Fruit fly (Drosophila melanogaster) whole organism, pupa: Measurements from ENCODE around the gene CG15059.

Source experiments
- CG10348 ChIP-seq: fragments of 200-800 bp; sonication (Bioruptor generic); IDR thresholded peaks from 2 replicates; pipeline ENCODE4 v1.3.6; 2022; ENCODE audit warnings: missing biosample characterization, missing genetic modification characterization
- CG12605 ChIP-seq: fragments of 200-800 bp; sonication (Bioruptor generic); IDR thresholded peaks from 2 replicates; pipeline ENCODE4 v1.3.6; 2022; ENCODE audit warnings: missing biosample characterization, missing genetic modification characterization
- CG13204 ChIP-seq: fragments of 200-800 bp; sonication (Bioruptor generic); optimal IDR thresholded peaks from 2 replicates; lab custom pipeline; 2018; ENCODE audit warnings: missing biosample characterization, mild to moderate bottlenecking, missing genetic modification characterization, moderate library complexity
- CG14655 ChIP-seq: fragments of 200-800 bp; sonication (Bioruptor generic); optimal IDR thresholded peaks from 3 replicates; lab custom pipeline; 2017; ENCODE audit warnings: mild to moderate bottlenecking, missing biosample characterization, missing genetic modification reagents, missing genetic modification characterization
- CG15710 ChIP-seq: fragments of 200-800 bp; sonication (Bioruptor generic); optimal IDR thresholded peaks from 2 replicates; lab custom pipeline; 2018; ENCODE audit warnings: missing biosample characterization, mild to moderate bottlenecking, missing genetic modification characterization, moderate library complexity
- CG17806 ChIP-seq: fragments of 200-800 bp; sonication (Bioruptor generic); optimal IDR thresholded peaks from 2 replicates; lab custom pipeline; 2018; ENCODE audit warnings: missing biosample characterization, mild to moderate bottlenecking, missing genetic modification characterization, moderate library complexity
- CG32121 ChIP-seq: fragments of 200-800 bp; sonication (Bioruptor generic); IDR thresholded peaks from 2 replicates; pipeline ENCODE4 v1.3.6; 2022; ENCODE audit warnings: missing biosample characterization, missing genetic modification characterization
- CG34367 ChIP-seq: fragments of 200-800 bp; sonication (Bioruptor generic); optimal IDR thresholded peaks from 2 replicates; lab custom pipeline; 2018; ENCODE audit warnings: missing biosample characterization, mild to moderate bottlenecking, missing genetic modification characterization
- CG4496 ChIP-seq: fragments of 200-800 bp; sonication (Bioruptor generic); IDR thresholded peaks from 3 replicates; pipeline ENCODE4 v1.3.6; 2022; ENCODE audit warnings: missing biosample characterization, missing genetic modification characterization
- CG8159 ChIP-seq: fragments of 200-800 bp; sonication (Bioruptor generic); optimal IDR thresholded peaks from 3 replicates; lab custom pipeline; 2018; ENCODE audit warnings: missing biosample characterization, mild to moderate bottlenecking, missing genetic modification characterization, moderate library complexity
- CG8301 ChIP-seq: fragments of 200-800 bp; sonication (Bioruptor generic); optimal IDR thresholded peaks from 2 replicates; lab custom pipeline; 2018; ENCODE audit warnings: missing biosample characterization, mild to moderate bottlenecking, missing genetic modification characterization
- CG9948 ChIP-seq: fragments of 200-800 bp; sonication (Bioruptor generic); optimal IDR thresholded peaks from 2 replicates; lab custom pipeline; 2018; ENCODE audit warnings: missing biosample characterization, mild to moderate bottlenecking, missing genetic modification characterization, moderate library complexity
- D1 ChIP-seq: fragments of 200-800 bp; sonication (Bioruptor generic); optimal IDR thresholded peaks from 2 replicates; lab custom pipeline; 2018; ENCODE audit warnings: missing biosample characterization, mild to moderate bottlenecking, missing genetic modification characterization, moderate library complexity
- EcR ChIP-seq: fragments of 200-800 bp; sonication (Bioruptor generic); optimal IDR thresholded peaks from 3 replicates; lab custom pipeline; 2019; ENCODE audit warnings: missing biosample characterization, missing genetic modification characterization, mild to moderate bottlenecking, moderate library complexity, missing genetic modification reagents
- Ets98B ChIP-seq: fragments of 200-800 bp; sonication (Bioruptor generic); IDR thresholded peaks from 2 replicates; pipeline ENCODE4 v1.3.6; 2022; ENCODE audit warnings: missing biosample characterization, missing genetic modification characterization
- Pif1A ChIP-seq: fragments of 200-800 bp; sonication (Bioruptor generic); optimal IDR thresholded peaks from 3 replicates; lab custom pipeline; 2016; ENCODE audit warnings: missing biosample characterization, missing genetic modification characterization
- Pif1B ChIP-seq: fragments of 200-800 bp; sonication (Bioruptor generic); optimal IDR thresholded peaks from 3 replicates; lab custom pipeline; 2016; ENCODE audit warnings: missing biosample characterization, missing genetic modification characterization
- Snoo ChIP-seq: fragments of 200-800 bp; sonication (Bioruptor generic); optimal IDR thresholded peaks from 3 replicates; lab custom pipeline; 2017; ENCODE audit warnings: missing biosample characterization, mild to moderate bottlenecking, missing genetic modification characterization, inconsistent platforms
- fd96Ca ChIP-seq: fragments of 200-800 bp; sonication (Bioruptor generic); IDR thresholded peaks from 3 replicates; pipeline ENCODE4 v1.3.6; 2022; ENCODE audit warnings: missing biosample characterization, missing genetic modification characterization
- gl ChIP-seq: fragments of 200-800 bp; sonication (Bioruptor generic); optimal IDR thresholded peaks from 2 replicates; lab custom pipeline; 2018; ENCODE audit warnings: missing biosample characterization, mild to moderate bottlenecking, missing genetic modification characterization
- rn ChIP-seq: fragments of 200-800 bp; sonication (Bioruptor generic); IDR thresholded peaks from 2 replicates; pipeline ENCODE4 v1.3.6; 2022; ENCODE audit warnings: missing biosample characterization, missing genetic modification characterization

The CG15059 gene

dm6 chrX:18288652-18289051 is 29.3 kb upstream of the CG15059 start:
- TF ChIP-seq CG13204 (GFP tag; lab: Kevin White, UChicago) (no peak), CG14655 (GFP tag; lab: Kevin White, UChicago) (no peak), CG34367 (tag; lab: Kevin White, UChicago) (no peak), CG9948 (no peak), Ets98B (GFP tag; lab: Robert Waterston, UW) (no peak), CG8301 (tag; lab: Kevin White, UChicago) (no peak), CG8159 (tag; lab: Kevin White, UChicago) (no peak), EcR (no peak), CG17806 (tag; lab: Kevin White, UChicago) (no peak), CG15710 (tag; lab: Kevin White, UChicago) (no peak), CG12605 (GFP tag; lab: Robert Waterston, UW) (no peak), Snoo (tag; lab: Kevin White, UChicago) (no peak), fd96Ca (GFP tag; lab: Robert Waterston, UW) (no peak), D1 (tag; lab: Kevin White, UChicago) (no peak), CG32121 (GFP tag; lab: Robert Waterston, UW) (no peak), rn (GFP tag; lab: Robert Waterston, UW) (no peak), gl (tag; lab: Kevin White, UChicago) (no peak)

- TF ChIP-seq Pif1A (GFP tag; lab: Kevin White, UChicago) (no peak), EcR (no peak), CG15710 (tag; lab: Kevin White, UChicago) (no peak), CG32121 (GFP tag; lab: Robert Waterston, UW) (no peak), CG9948 (no peak), CG34367 (tag; lab: Kevin White, UChicago) (no peak), rn (GFP tag; lab: Robert Waterston, UW) (no peak), CG8301 (tag; lab: Kevin White, UChicago) (no peak), CG13204 (GFP tag; lab: Kevin White, UChicago) (no peak)
Observed at dm6 chrX:18287587-18287986, 28.3 kb upstream of the CG15059 start.

- TF ChIP-seq Pif1A (GFP tag; lab: Kevin White, UChicago) (no peak), CG34367 (tag; lab: Kevin White, UChicago) (no peak), fd96Ca (GFP tag; lab: Robert Waterston, UW) (no peak), CG32121 (GFP tag; lab: Robert Waterston, UW) (no peak), CG12605 (GFP tag; lab: Robert Waterston, UW) (no peak), CG4496 (GFP tag; lab: Robert Waterston, UW) (no peak), gl (tag; lab: Kevin White, UChicago) (no peak), rn (GFP tag; lab: Robert Waterston, UW) (no peak)
Observed at dm6 chrX:18285215-18285614, 25.9 kb upstream of the CG15059 start.

dm6 chrX:18282381-18282813 is 23.1 kb upstream of the CG15059 start:
- TF ChIP-seq CG9948 (no peak), D1 (tag; lab: Kevin White, UChicago) (no peak), CG34367 (tag; lab: Kevin White, UChicago) (no peak), EcR (peak; percentile 73), CG32121 (GFP tag; lab: Robert Waterston, UW) (0 out of 2 replicates have a peak, but pooled peaks have one; percentile 11), CG4496 (GFP tag; lab: Robert Waterston, UW) (peak; percentile 53; the same call in 1 of the 3 replicates), Pif1B (GFP tag; lab: Kevin White, UChicago) (no peak), fd96Ca (GFP tag; lab: Robert Waterston, UW) (peak; percentile 7; the same call in 1 of the 3 replicates), CG12605 (GFP tag; lab: Robert Waterston, UW) (peak; percentile 38; the same call in 1 of the 2 replicates), CG8159 (tag; lab: Kevin White, UChicago) (no peak), Ets98B (GFP tag; lab: Robert Waterston, UW) (peak; percentile 17; the same call in 1 of the 2 replicates), CG14655 (GFP tag; lab: Kevin White, UChicago) (no peak), rn (GFP tag; lab: Robert Waterston, UW) (no peak), CG15710 (tag; lab: Kevin White, UChicago) (no peak), CG8301 (tag; lab: Kevin White, UChicago) (no peak), gl (tag; lab: Kevin White, UChicago) (no peak), CG10348 (GFP tag; lab: Robert Waterston, UW) (no peak), CG17806 (tag; lab: Kevin White, UChicago) (no peak), Snoo (tag; lab: Kevin White, UChicago) (no peak), CG13204 (GFP tag; lab: Kevin White, UChicago) (peak; percentile 97), Pif1A (GFP tag; lab: Kevin White, UChicago) (no peak)

- TF ChIP-seq rn (GFP tag; lab: Robert Waterston, UW) = no peak
- TF ChIP-seq CG4496 (GFP tag; lab: Robert Waterston, UW) = no peak
- no peak for TF ChIP-seq Ets98B (GFP tag; lab: Robert Waterston, UW)
- no peak for TF ChIP-seq Pif1A (GFP tag; lab: Kevin White, UChicago)
- no peak for TF ChIP-seq CG32121 (GFP tag; lab: Robert Waterston, UW)
- TF ChIP-seq CG8301 (tag; lab: Kevin White, UChicago) = no peak
- no peak for TF ChIP-seq EcR
- TF ChIP-seq Pif1B (GFP tag; lab: Kevin White, UChicago) = no peak
- no peak for TF ChIP-seq Snoo (tag; lab: Kevin White, UChicago)
- TF ChIP-seq CG8159 (tag; lab: Kevin White, UChicago) = no peak
- no peak for TF ChIP-seq CG9948
- TF ChIP-seq CG12605 (GFP tag; lab: Robert Waterston, UW) = no peak
- no peak for TF ChIP-seq D1 (tag; lab: Kevin White, UChicago)
- no peak for TF ChIP-seq CG14655 (GFP tag; lab: Kevin White, UChicago)
- TF ChIP-seq gl (tag; lab: Kevin White, UChicago) = no peak
- no peak for TF ChIP-seq CG17806 (tag; lab: Kevin White, UChicago)
- no peak for TF ChIP-seq CG10348 (GFP tag; lab: Robert Waterston, UW)
- TF ChIP-seq CG15710 (tag; lab: Kevin White, UChicago) = no peak
- no peak for TF ChIP-seq CG13204 (GFP tag; lab: Kevin White, UChicago)
- TF ChIP-seq fd96Ca (GFP tag; lab: Robert Waterston, UW) = no peak
Observed at dm6 chrX:18278706-18279105, 19.4 kb upstream of the CG15059 start.
